Fruit fly (Drosophila melanogaster) whole organism, embryonic: ENCODE results near the gene CG14212.

Experiments used
- B-H1 ChIP-seq: fragments of 200-800 bp; sonication (Bioruptor generic); IDR thresholded peaks from 3 replicates; pipeline ENCODE4 v1.3.6; 2022; ENCODE audit warnings: missing biosample characterization, missing genetic modification characterization
- C15 ChIP-seq: fragments of 200-800 bp; sonication (Bioruptor generic); IDR thresholded peaks from 3 replicates; pipeline ENCODE4 v1.3.6; 2022; ENCODE audit warnings: missing biosample characterization, missing genetic modification characterization
- CG12659 ChIP-seq: fragments of 200-800 bp; sonication (Bioruptor generic); optimal IDR thresholded peaks from 3 replicates; lab custom pipeline; 2017; ENCODE audit warnings: mild to moderate bottlenecking, missing biosample characterization, missing genetic modification reagents, missing genetic modification characterization
- CG12942 ChIP-seq: fragments of 200-800 bp; sonication (Bioruptor generic); optimal IDR thresholded peaks from 3 replicates; lab custom pipeline; 2016; ENCODE audit warnings: missing biosample characterization, missing genetic modification characterization
- CG17568 ChIP-seq: fragments of 200-800 bp; sonication (Bioruptor generic); optimal IDR thresholded peaks from 2 replicates; lab custom pipeline; 2018; ENCODE audit warnings: missing biosample characterization, mild to moderate bottlenecking, missing genetic modification characterization, moderate library complexity
- CG17912 ChIP-seq: fragments of 200-800 bp; sonication (Bioruptor generic); optimal IDR thresholded peaks from 2 replicates; lab custom pipeline; 2018; ENCODE audit warnings: missing biosample characterization, mild to moderate bottlenecking, missing genetic modification characterization
- CG31365 ChIP-seq: fragments of 200-800 bp; sonication (Bioruptor generic); optimal IDR thresholded peaks from 2 replicates; lab custom pipeline; 2018; ENCODE audit warnings: missing biosample characterization, mild to moderate bottlenecking, missing genetic modification characterization
- CG3281 ChIP-seq: fragments of 200-800 bp; sonication (Bioruptor generic); optimal IDR thresholded peaks from 3 replicates; lab custom pipeline; 2017; ENCODE audit warnings: missing biosample characterization, mild to moderate bottlenecking, missing genetic modification characterization
- CG34224 ChIP-seq: fragments of 200-800 bp; sonication (Bioruptor generic); IDR thresholded peaks from 3 replicates; pipeline ENCODE4 v1.3.6; 2022; ENCODE audit warnings: missing biosample characterization, missing genetic modification characterization; ENCODE audit not compliant: partially characterized antibody
- CG4424 ChIP-seq: fragments of 200-800 bp; sonication (Bioruptor generic); optimal IDR thresholded peaks from 3 replicates; lab custom pipeline; 2016; ENCODE audit warnings: missing biosample characterization, missing genetic modification characterization
- CG5245 ChIP-seq: fragments of 200-800 bp; sonication (Bioruptor generic); optimal IDR thresholded peaks from 3 replicates; lab custom pipeline; 2016; ENCODE audit warnings: missing biosample characterization, missing genetic modification characterization
- CG7745 ChIP-seq: fragments of 200-800 bp; sonication (Bioruptor generic); optimal IDR thresholded peaks from 2 replicates; lab custom pipeline; 2018; ENCODE audit warnings: missing biosample characterization, mild to moderate bottlenecking, missing genetic modification characterization, moderate library complexity
- CG8290 ChIP-seq, 3 experiments: fragments of 200-800 bp; sonication (Bioruptor generic); optimal IDR thresholded peaks; 2 replicates each; lab custom pipeline; 2016 to 2019; ENCODE audit warnings: missing biosample characterization in 3 of 3, missing genetic modification characterization in 3 of 3, mild to moderate bottlenecking in 2 of 3, moderate library complexity in 1 of 3
- CG9437 ChIP-seq: fragments of 200-800 bp; sonication (Bioruptor generic); optimal IDR thresholded peaks from 2 replicates; lab custom pipeline; 2018; ENCODE audit warnings: missing biosample characterization, mild to moderate bottlenecking, missing genetic modification characterization
- Camta ChIP-seq: fragments of 200-800 bp; sonication (Bioruptor generic); optimal IDR thresholded peaks from 2 replicates; lab custom pipeline; 2016; ENCODE audit warnings: missing biosample characterization, missing genetic modification characterization
- CrebB ChIP-seq: fragments of 200-800 bp; sonication (Bioruptor generic); optimal IDR thresholded peaks from 3 replicates; lab custom pipeline; 2018; ENCODE audit warnings: missing biosample characterization, mild to moderate bottlenecking, missing genetic modification characterization
- ERR ChIP-seq: fragments of 200-800 bp; sonication (Bioruptor generic); optimal IDR thresholded peaks from 2 replicates; lab custom pipeline; 2016; ENCODE audit warnings: missing biosample characterization, missing genetic modification characterization
- Ets65A ChIP-seq: fragments of 200-800 bp; sonication (Bioruptor generic); peaks from one replicate; lab custom pipeline; 2016; ENCODE audit warnings: missing biosample characterization, missing genetic modification characterization
- Ets97D ChIP-seq: fragments of 200-800 bp; sonication (Bioruptor generic); optimal IDR thresholded peaks from 3 replicates; lab custom pipeline; 2016; ENCODE audit warnings: missing biosample characterization, missing genetic modification characterization
- Hmx ChIP-seq: fragments of 200-800 bp; sonication (Bioruptor generic); optimal IDR thresholded peaks from 2 replicates; lab custom pipeline; 2016; ENCODE audit warnings: missing biosample characterization, missing genetic modification characterization
- Hr3 ChIP-seq: fragments of 200-800 bp; sonication (Bioruptor generic); optimal IDR thresholded peaks from 3 replicates; lab custom pipeline; 2016; ENCODE audit warnings: missing biosample characterization, missing genetic modification characterization
- Hr39 ChIP-seq: fragments of >200 bp; optimal IDR thresholded peaks from 2 replicates; lab custom pipeline; 2017
- Hr51 ChIP-seq, 2 experiments: fragments of 200-800 bp; sonication (Bioruptor generic); optimal IDR thresholded peaks; 2 replicates in 1 of 2; 3 replicates in 1 of 2; lab custom pipeline; 2016 to 2018; ENCODE audit warnings: missing biosample characterization in 2 of 2, missing genetic modification characterization in 2 of 2, mild to moderate bottlenecking in 1 of 2, moderate library complexity in 1 of 2
- Kr ChIP-seq: fragments of 200-800 bp; sonication (Bioruptor generic); optimal IDR thresholded peaks from 2 replicates; lab custom pipeline; 2017; ENCODE audit warnings: missing biosample characterization, mild to moderate bottlenecking, missing genetic modification characterization
- Meics ChIP-seq: fragments of 200-800 bp; sonication (Bioruptor generic); optimal IDR thresholded peaks from 2 replicates; lab custom pipeline; 2017; ENCODE audit warnings: missing biosample characterization, mild to moderate bottlenecking, missing genetic modification characterization
- Mes4 ChIP-seq: fragments of 200-800 bp; sonication (Bioruptor generic); optimal IDR thresholded peaks from 2 replicates; lab custom pipeline; 2016; ENCODE audit warnings: missing biosample characterization, missing genetic modification characterization
- Optix ChIP-seq: fragments of 200-800 bp; sonication (Bioruptor generic); IDR thresholded peaks from 3 replicates; pipeline ENCODE4 v1.3.6; 2022; ENCODE audit warnings: missing biosample characterization, missing genetic modification characterization
- TFAM ChIP-seq: fragments of 200-800 bp; sonication (Bioruptor generic); optimal IDR thresholded peaks from 2 replicates; lab custom pipeline; 2017; ENCODE audit warnings: missing biosample characterization, missing genetic modification characterization, inconsistent platforms
- YL-1 ChIP-seq: fragments of 200-800 bp; sonication (Bioruptor generic); optimal IDR thresholded peaks from 3 replicates; lab custom pipeline; 2017; ENCODE audit warnings: missing biosample characterization, mild to moderate bottlenecking, missing genetic modification characterization
- ash1 ChIP-seq: fragments of 200-800 bp; sonication (Bioruptor generic); optimal IDR thresholded peaks from 2 replicates; lab custom pipeline; 2018; ENCODE audit warnings: missing biosample characterization, mild to moderate bottlenecking, missing genetic modification characterization
- bowl ChIP-seq: fragments of 200-800 bp; sonication (Bioruptor generic); IDR thresholded peaks from 2 replicates; pipeline ENCODE4 v1.3.6; 2022; ENCODE audit warnings: missing biosample characterization, missing genetic modification characterization
- chm ChIP-seq: fragments of 200-800 bp; sonication (Bioruptor generic); IDR thresholded peaks from 2 replicates; pipeline ENCODE4 v1.3.6; 2022; ENCODE audit warnings: missing biosample characterization, missing genetic modification characterization
- danr ChIP-seq: fragments of 200-800 bp; sonication (Bioruptor generic); IDR thresholded peaks from 2 replicates; pipeline ENCODE4 v1.3.6; 2022; ENCODE audit warnings: missing biosample characterization, missing genetic modification characterization
- ewg ChIP-seq: fragments of 200-800 bp; sonication (Bioruptor generic); optimal IDR thresholded peaks from 3 replicates; lab custom pipeline; 2017; ENCODE audit warnings: mild to moderate bottlenecking, missing biosample characterization, missing genetic modification reagents, missing genetic modification characterization
- fd3F ChIP-seq: fragments of 200-800 bp; sonication (Bioruptor generic); optimal IDR thresholded peaks from 2 replicates; lab custom pipeline; 2018; ENCODE audit warnings: missing biosample characterization, mild to moderate bottlenecking, missing genetic modification characterization, moderate library complexity
- gcm ChIP-seq: fragments of 200-800 bp; sonication (Bioruptor generic); optimal IDR thresholded peaks from 2 replicates; lab custom pipeline; 2019; ENCODE audit warnings: missing biosample characterization, mild to moderate bottlenecking, missing genetic modification characterization, moderate library complexity
- ham ChIP-seq: fragments of 200-800 bp; sonication (Bioruptor generic); IDR thresholded peaks from 2 replicates; pipeline ENCODE4 v1.3.6; 2022; ENCODE audit warnings: missing biosample characterization, missing genetic modification characterization
- inv ChIP-seq: fragments of 200-800 bp; sonication (Bioruptor generic); IDR thresholded peaks from 2 replicates; pipeline ENCODE4 v1.3.6; 2022; ENCODE audit warnings: missing biosample characterization, missing genetic modification characterization; ENCODE audit not compliant: partially characterized antibody
- nmo ChIP-seq: fragments of 200-800 bp; sonication (Bioruptor generic); optimal IDR thresholded peaks from 2 replicates; lab custom pipeline; 2018; ENCODE audit warnings: missing biosample characterization, mild to moderate bottlenecking, missing genetic modification characterization, moderate library complexity
- oc ChIP-seq: fragments of 200-800 bp; sonication (Bioruptor generic); optimal IDR thresholded peaks from 2 replicates; lab custom pipeline; 2018; ENCODE audit warnings: missing biosample characterization, mild to moderate bottlenecking, missing genetic modification characterization, moderate library complexity
- peb ChIP-seq: fragments of 200-800 bp; sonication (Bioruptor generic); IDR thresholded peaks from 2 replicates; pipeline ENCODE4 v1.3.6; 2022; ENCODE audit warnings: missing biosample characterization, missing genetic modification characterization
- pho ChIP-seq: fragments of 200-800 bp; sonication (Bioruptor generic); optimal IDR thresholded peaks from 2 replicates; lab custom pipeline; 2016; ENCODE audit warnings: missing biosample characterization, missing genetic modification characterization
- pros ChIP-seq: fragments of 200-800 bp; sonication (Bioruptor generic); optimal IDR thresholded peaks from 3 replicates; lab custom pipeline; 2019; ENCODE audit warnings: missing biosample characterization, mild to moderate bottlenecking, missing genetic modification characterization, moderate library complexity
- ro ChIP-seq: fragments of 200-800 bp; sonication (Bioruptor generic); IDR thresholded peaks from 2 replicates; pipeline ENCODE4 v1.3.6; 2022; ENCODE audit warnings: missing biosample characterization, missing genetic modification characterization
- sd ChIP-seq: fragments of 200-800 bp; sonication (Bioruptor generic); optimal IDR thresholded peaks from 3 replicates; lab custom pipeline; 2018; ENCODE audit warnings: missing biosample characterization, mild to moderate bottlenecking, missing genetic modification characterization, moderate library complexity
- slp2 ChIP-seq: fragments of 200-800 bp; sonication (Bioruptor generic); optimal IDR thresholded peaks from 2 replicates; lab custom pipeline; 2016; ENCODE audit warnings: missing biosample characterization, missing genetic modification characterization
- sob ChIP-seq: fragments of 200-800 bp; sonication (Bioruptor generic); IDR thresholded peaks from 2 replicates; pipeline ENCODE4 v1.3.6; 2022; ENCODE audit warnings: missing biosample characterization, missing genetic modification characterization
- ssp ChIP-seq: fragments of 200-800 bp; sonication (Bioruptor generic); IDR thresholded peaks from 2 replicates; pipeline ENCODE4 v1.3.6; 2022; ENCODE audit warnings: missing biosample characterization, missing genetic modification characterization
- tin ChIP-seq: fragments of 200-800 bp; sonication (Bioruptor generic); optimal IDR thresholded peaks from 3 replicates; lab custom pipeline; 2016; ENCODE audit warnings: missing biosample characterization, missing genetic modification characterization
- wdn ChIP-seq: fragments of 200-800 bp; sonication (Bioruptor generic); IDR thresholded peaks from 2 replicates; pipeline ENCODE4 v1.3.6; 2022; ENCODE audit warnings: missing biosample characterization, missing genetic modification characterization

Gene CG14212

DNA sequence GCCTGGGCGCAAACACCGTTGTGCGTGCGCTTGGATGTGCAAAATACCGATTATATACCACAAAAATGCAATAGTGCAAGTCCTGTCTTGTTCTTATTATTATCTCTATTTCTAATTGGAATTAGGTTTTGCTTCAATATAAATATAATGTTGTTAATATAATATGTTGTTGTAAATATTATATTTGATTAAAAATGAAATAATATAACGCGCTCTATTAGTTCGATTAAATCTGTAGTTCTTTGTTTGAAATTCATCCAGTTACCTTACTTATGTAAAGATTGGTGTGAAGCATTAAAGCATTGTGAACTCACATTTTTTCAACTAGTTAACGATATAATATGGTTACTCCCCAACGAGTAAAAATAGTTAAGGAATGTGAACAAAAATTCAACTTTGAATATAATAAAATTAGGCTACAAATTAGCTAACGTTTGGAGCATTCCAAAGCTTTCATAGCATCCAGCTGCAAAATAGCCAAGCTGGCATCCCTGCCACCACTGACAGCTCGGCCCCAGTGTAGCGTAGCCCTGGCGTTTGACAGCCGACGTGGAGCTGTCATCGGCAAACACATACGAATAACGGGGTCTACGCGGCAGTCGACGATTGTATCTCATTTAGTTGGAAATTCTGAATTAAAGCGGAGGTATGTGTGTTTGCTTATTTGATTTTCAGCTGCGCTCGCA lies 17.5 kb downstream of the CG14212 start, which contains the start of the genes CG12237 and Sec61gamma (continued):
- TF ChIP-seq Hr3 (GFP tag; lab: Kevin White, UChicago) (no peak), CG17912 (GFP tag; lab: Kevin White, UChicago) (no peak), Meics (peak; percentile 49), danr (no peak), Ets97D (peak; percentile 93), CG7745 (no peak), ssp (peak; percentile 30), C15 (no peak), pros (GFP tag; lab: Kevin White, UChicago) (no peak), sob (GFP tag; lab: Robert Waterston, UW) (0 out of 2 replicates have a peak, but pooled peaks have one; percentile 28), oc (tag; lab: Kevin White, UChicago) (no peak), ro (GFP tag; lab: Robert Waterston, UW) (no peak), pho (GFP tag; lab: Kevin White, UChicago) (peak; percentile 10), Mes4 (GFP tag; lab: Kevin White, UChicago) (peak; percentile 26), CG12659 (GFP tag; lab: Kevin White, UChicago) (peak; percentile 77), CG8290 (GFP tag; optimal IDR thresholded peaks at IDR 0.05; lab: Kevin White, UChicago) (peak; percentile 7), CG8290 (tag; optimal IDR thresholded peaks at IDR 0.05; lab: Kevin White, UChicago) (peak in 1 of 2 experiments; percentile 78), ash1 (no peak), CG3281 (GFP tag; lab: Kevin White, UChicago) (peak; percentile 66), tin (GFP tag; lab: Kevin White, UChicago) (no peak), nmo (GFP tag; lab: Kevin White, UChicago) (peak; percentile 33), peb (GFP tag; lab: Robert Waterston, UW) (no peak), ERR (GFP tag; lab: Kevin White, UChicago) (peak; percentile 25), fd3F (GFP tag; lab: Kevin White, UChicago) (no peak), slp2 (GFP tag; lab: Kevin White, UChicago) (peak; percentile 13), YL-1 (GFP tag; lab: Kevin White, UChicago) (peak; percentile 79), Hr39 (lab: Kevin White, UChicago) (no peak), CG12942 (no peak), TFAM (GFP tag; lab: Kevin White, UChicago) (no peak), CG9437 (GFP tag; lab: Kevin White, UChicago) (no peak), CG5245 (GFP tag; lab: Kevin White, UChicago) (no peak), Optix (GFP tag; lab: Robert Waterston, UW) (no peak), Hmx (GFP tag; lab: Kevin White, UChicago) (no peak), bowl (GFP tag; lab: Robert Waterston, UW) (no peak), CrebB (tag; lab: Kevin White, UChicago) (peak; percentile 0), Ets65A (GFP tag; lab: Kevin White, UChicago) (peak; percentile 59), CG4424 (GFP tag; lab: Kevin White, UChicago) (no peak), chm (GFP tag; lab: Robert Waterston, UW) (peak; percentile 41; the same call in 1 of the 2 replicates), wdn (no peak), CG34224 (GFP tag; lab: Robert Waterston, UW) (no peak), Camta (GFP tag; lab: Kevin White, UChicago) (no peak), Kr (GFP tag; lab: Kevin White, UChicago) (no peak), CG17568 (no peak), B-H1 (GFP tag; lab: Robert Waterston, UW) (no peak), ewg (peak; percentile 11), sd (peak; percentile 84), Hr51 (GFP tag; optimal IDR thresholded peaks at IDR 0.05; lab: Kevin White, UChicago) (no peak), gcm (GFP tag; lab: Kevin White, UChicago) (no peak), inv (GFP tag; lab: Robert Waterston, UW) (no peak), CG31365 (tag; lab: Kevin White, UChicago) (no peak), ham (GFP tag; lab: Robert Waterston, UW) (no peak)
